Fruit fly (Drosophila melanogaster) Kc167 (cell line): Measurements from ENCODE around the gene Eig71Ec.

Source experiments
- Sin3A ChIP-seq: fragments of >200 bp; optimal IDR thresholded peaks from 2 replicates; lab custom pipeline; 2018; ENCODE audit warnings: missing external identifiers
- insv ChIP-seq: fragments of >200 bp; optimal IDR thresholded peaks from 3 replicates; lab custom pipeline; 2018; ENCODE audit warnings: missing external identifiers
- psq ChIP-seq: fragments of >200 bp; optimal IDR thresholded peaks from 2 replicates; lab custom pipeline; 2017; ENCODE audit warnings: missing external identifiers
- ttk ChIP-seq: sonication (Bioruptor generic); optimal IDR thresholded peaks from 2 replicates; lab custom pipeline; 2017; ENCODE audit warnings: missing external identifiers

DNA sequence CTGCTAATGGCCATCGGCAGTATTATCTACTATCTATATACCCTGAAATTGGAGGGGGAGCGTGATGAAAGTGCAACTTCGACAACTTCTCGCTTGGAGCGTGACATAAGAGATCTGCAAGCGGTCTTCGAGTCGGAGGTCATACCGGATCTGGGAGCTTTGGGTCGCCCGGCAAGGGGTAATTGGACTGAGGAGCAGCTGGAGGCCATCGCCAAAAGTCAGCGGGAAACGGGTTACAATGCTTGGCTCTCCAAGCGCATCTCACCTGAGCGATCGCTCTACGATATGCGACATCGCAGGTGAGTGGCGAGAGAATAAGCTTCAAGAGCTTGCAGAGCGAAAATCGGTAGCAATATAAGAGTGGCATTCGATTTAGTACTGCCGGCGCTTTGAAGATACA is 32.0 kb upstream of the Eig71Ec start:
- TF ChIP-seq insv (lab: Kevin White, UChicago), result no peak
- TF ChIP-seq ttk, result no peak
- no peak for TF ChIP-seq psq (lab: Kevin White, UChicago)
- no peak for TF ChIP-seq Sin3A (lab: Kevin White, UChicago)
